Worm (Caenorhabditis elegans) whole organism, L4 larva: ENCODE results near the gene daf-5.
A peak's percentile ranks its signal among the peaks of the same experiment; 100 is the strongest.

ENCODE experiments used
- F26F4.8 ChIP-seq: fragments of 200-800 bp; sonication (Bioruptor generic); conservative IDR thresholded peaks from 2 replicates; pipeline ENCODE4 v1.3.6; 2022; ENCODE audit warnings: missing genetic modification characterization, missing compliant biosample characterization
- F37D6.2 ChIP-seq: sonication (generic microtip); optimal IDR thresholded peaks from 2 replicates; lab custom pipeline; 2016; ENCODE audit warnings: mild to moderate bottlenecking, missing genetic modification characterization, missing compliant biosample characterization
- F49E8.2 ChIP-seq: sonication (generic microtip); optimal IDR thresholded peaks from 2 replicates; lab custom pipeline; 2016; ENCODE audit warnings: missing compliant biosample characterization, mild to moderate bottlenecking, missing genetic modification characterization, borderline replicate concordance
- R02D3.7 ChIP-seq: fragments of 150-350 bp; sonication (generic microtip); optimal IDR thresholded peaks from 3 replicates; lab custom pipeline; 2014; ENCODE audit warnings: missing biosample characterization, missing genetic modification characterization
- T20F7.1 ChIP-seq: fragments of 200-800 bp; sonication (Bioruptor generic); optimal IDR thresholded peaks from 2 replicates; lab custom pipeline; 2018; ENCODE audit warnings: mild to moderate bottlenecking, missing genetic modification characterization, missing compliant biosample characterization
- Y48G9A.11 ChIP-seq: fragments of 200-800 bp; sonication (Bioruptor generic); IDR thresholded peaks from 2 replicates; pipeline ENCODE4 v1.3.6; 2022; ENCODE audit warnings: missing genetic modification reagents, missing genetic modification characterization, missing compliant biosample characterization
- Y5F2A.4 ChIP-seq: fragments of 200-800 bp; sonication (Bioruptor generic); optimal IDR thresholded peaks from 2 replicates; lab custom pipeline; 2018; ENCODE audit warnings: mild to moderate bottlenecking, missing genetic modification characterization, missing compliant biosample characterization
- Y75B8A.6 ChIP-seq: fragments of 200-800 bp; sonication (Bioruptor generic); IDR thresholded peaks from 2 replicates; pipeline ENCODE4 v1.3.6; 2022; ENCODE audit warnings: missing genetic modification reagents, missing genetic modification characterization, missing compliant biosample characterization
- ZK546.5 ChIP-seq, 2 experiments: sonication (generic microtip); optimal IDR thresholded peaks; 2 replicates each; lab custom pipeline; 2017; ENCODE audit warnings: missing biosample characterization in 2 of 2, missing genetic modification characterization in 2 of 2
- aha-1 ChIP-seq: fragments of 150-350 bp; peaks from one replicate; lab custom pipeline; 2014; ENCODE audit warnings: missing biosample characterization, missing genetic modification characterization
- ama-1 ChIP-seq: fragments of 150-350 bp; optimal IDR thresholded peaks from 2 replicates; lab custom pipeline; 2014; ENCODE audit warnings: inconsistent platforms, mixed read lengths
- attf-4 ChIP-seq: sonication (generic microtip); optimal IDR thresholded peaks from 3 replicates; lab custom pipeline; 2017; ENCODE audit warnings: missing biosample characterization, missing genetic modification characterization
- ceh-20 ChIP-seq: fragments of 200-800 bp; sonication (Bioruptor generic); IDR thresholded peaks from 2 replicates; pipeline ENCODE4 v1.3.6; 2022; ENCODE audit warnings: missing genetic modification reagents, missing genetic modification characterization, missing compliant biosample characterization
- ceh-28 ChIP-seq: fragments of 150-350 bp; optimal IDR thresholded peaks from 2 replicates; lab custom pipeline; 2014; ENCODE audit warnings: missing biosample characterization, missing genetic modification reagents, missing genetic modification characterization
- ceh-44 ChIP-seq: fragments of 200-800 bp; sonication (Bioruptor generic); IDR thresholded peaks from 2 replicates; pipeline ENCODE4 v1.3.6; 2022; ENCODE audit warnings: missing genetic modification reagents, missing genetic modification characterization, missing compliant biosample characterization
- ceh-82 ChIP-seq: sonication (generic microtip); optimal IDR thresholded peaks from 2 replicates; lab custom pipeline; 2017; ENCODE audit warnings: missing biosample characterization, missing genetic modification characterization
- ces-1 ChIP-seq: fragments of 150-350 bp; sonication (generic microtip); optimal IDR thresholded peaks from 4 replicates; lab custom pipeline; 2014; ENCODE audit warnings: missing biosample characterization, missing genetic modification reagents, missing genetic modification characterization
- cey-2 ChIP-seq: sonication (generic microtip); optimal IDR thresholded peaks from 3 replicates; lab custom pipeline; 2017; ENCODE audit warnings: missing genetic modification characterization, mild to moderate bottlenecking, missing compliant biosample characterization, antibody characterized with exemption, borderline replicate concordance; ENCODE audit not compliant: insufficient read depth
- daf-16 ChIP-seq, 3 experiments: sonication (generic microtip); optimal IDR thresholded peaks; 2 replicates each; lab custom pipeline; 2016 to 2017; ENCODE audit warnings: missing genetic modification characterization in 3 of 3, missing genetic modification reagents in 3 of 3, mild to moderate bottlenecking in 2 of 3, missing compliant biosample characterization in 2 of 3, missing biosample characterization in 1 of 3, moderate library complexity in 1 of 3
- dmd-9 ChIP-seq: fragments of 200-800 bp; sonication (Bioruptor generic); IDR thresholded peaks from 2 replicates; pipeline ENCODE4 v1.3.6; 2022; ENCODE audit warnings: missing genetic modification reagents, missing genetic modification characterization, missing compliant biosample characterization
- dpl-1 ChIP-seq: fragments of 150-350 bp; optimal IDR thresholded peaks from 2 replicates; lab custom pipeline; 2014; ENCODE audit warnings: missing biosample characterization, missing genetic modification reagents, missing genetic modification characterization
- duxl-1 ChIP-seq: sonication (generic microtip); optimal IDR thresholded peaks from 2 replicates; lab custom pipeline; 2016; ENCODE audit warnings: mild to moderate bottlenecking, missing genetic modification characterization, moderate library complexity, missing compliant biosample characterization; ENCODE audit not compliant: poor library complexity
- dve-1 ChIP-seq: sonication (generic microtip); optimal IDR thresholded peaks from 2 replicates; lab custom pipeline; 2017; ENCODE audit warnings: antibody characterized with exemption, mild to moderate bottlenecking, missing genetic modification characterization, missing compliant biosample characterization; ENCODE audit not compliant: insufficient read depth
- egl-43 ChIP-seq: fragments of 200-800 bp; sonication (Bioruptor generic); IDR thresholded peaks from 2 replicates; pipeline ENCODE4 v1.3.6; 2022; ENCODE audit warnings: missing genetic modification reagents, missing genetic modification characterization, missing compliant biosample characterization
- fkh-10 ChIP-seq: fragments of 150-350 bp; optimal IDR thresholded peaks from 2 replicates; lab custom pipeline; 2014; ENCODE audit warnings: missing biosample characterization, missing genetic modification reagents, missing genetic modification characterization
- gei-8 ChIP-seq: fragments of 200-800 bp; sonication (Bioruptor generic); optimal IDR thresholded peaks from 2 replicates; lab custom pipeline; 2018; ENCODE audit warnings: mild to moderate bottlenecking, missing genetic modification characterization, missing compliant biosample characterization
- hlh-30 ChIP-seq: sonication (generic microtip); optimal IDR thresholded peaks from 2 replicates; lab custom pipeline; 2017; ENCODE audit warnings: antibody characterized with exemption, mild to moderate bottlenecking, missing genetic modification characterization, missing compliant biosample characterization; ENCODE audit not compliant: insufficient read depth
- jun-1 ChIP-seq: fragments of 150-350 bp; optimal IDR thresholded peaks from 2 replicates; lab custom pipeline; 2014; ENCODE audit warnings: missing biosample characterization, missing genetic modification reagents, missing genetic modification characterization
- lim-7 ChIP-seq: fragments of 200-800 bp; sonication (Bioruptor generic); IDR thresholded peaks from 2 replicates; pipeline ENCODE4 v1.3.6; 2022; ENCODE audit warnings: missing genetic modification characterization, missing compliant biosample characterization
- lin-29 ChIP-seq: fragments of 200-800 bp; sonication (Bioruptor generic); IDR thresholded peaks from 2 replicates; pipeline ENCODE4 v1.3.6; 2022; ENCODE audit warnings: missing genetic modification reagents, missing genetic modification characterization, missing compliant biosample characterization
- mes-2 ChIP-seq: sonication (generic microtip); optimal IDR thresholded peaks from 2 replicates; lab custom pipeline; 2016; ENCODE audit warnings: missing genotype, mild to moderate bottlenecking, missing genetic modification characterization, missing compliant biosample characterization; ENCODE audit not compliant: poor library complexity, severe bottlenecking
- nhr-10 ChIP-seq: fragments of 150-350 bp; optimal IDR thresholded peaks from 2 replicates; lab custom pipeline; 2014; ENCODE audit warnings: missing biosample characterization, missing genetic modification characterization
- nhr-102 ChIP-seq: sonication (generic microtip); optimal IDR thresholded peaks from 2 replicates; lab custom pipeline; 2016; ENCODE audit warnings: mild to moderate bottlenecking, missing genetic modification characterization, moderate library complexity, missing compliant biosample characterization
- nhr-111 ChIP-seq: fragments of 200-800 bp; sonication (Bioruptor generic); optimal IDR thresholded peaks from 2 replicates; lab custom pipeline; 2018; ENCODE audit warnings: mild to moderate bottlenecking, missing genetic modification characterization, missing compliant biosample characterization
- nhr-237 ChIP-seq: sonication (generic microtip); optimal IDR thresholded peaks from 2 replicates; lab custom pipeline; 2017; ENCODE audit warnings: missing biosample characterization, missing genetic modification characterization
- nhr-76 ChIP-seq: fragments of 150-350 bp; optimal IDR thresholded peaks from 2 replicates; lab custom pipeline; 2014; ENCODE audit warnings: missing biosample characterization, missing genetic modification characterization
- nhr-77 ChIP-seq: fragments of 150-350 bp; optimal IDR thresholded peaks from 2 replicates; lab custom pipeline; 2014; ENCODE audit warnings: missing biosample characterization, missing genetic modification characterization
- pha-4 ChIP-seq, 2 experiments: fragments of 150-350 bp in 1 of 2; fragments of 200-800 bp in 1 of 2; sonication (Bioruptor generic) in 1 of 2; IDR thresholded peaks in 1 of 2; optimal IDR thresholded peaks in 1 of 2; 2 replicates each; pipeline versions ENCODE4 v1.3.6 to Lab custom; 2014 to 2022; ENCODE audit warnings: missing genetic modification characterization in 2 of 2, missing genetic modification reagents in 2 of 2, missing biosample characterization in 1 of 2, missing compliant biosample characterization in 1 of 2
- pqm-1 ChIP-seq: sonication (generic microtip); optimal IDR thresholded peaks from 2 replicates; lab custom pipeline; 2017; ENCODE audit warnings: missing biosample characterization, missing genetic modification characterization
- saeg-2 ChIP-seq: fragments of 200-800 bp; sonication (Bioruptor generic); IDR thresholded peaks from 2 replicates; pipeline ENCODE4 v1.3.6; 2022; ENCODE audit warnings: missing genetic modification reagents, missing genetic modification characterization, missing compliant biosample characterization
- snpc-4 ChIP-seq: fragments of 150-350 bp; optimal IDR thresholded peaks from 2 replicates; lab custom pipeline; 2014; ENCODE audit warnings: missing biosample characterization, missing genetic modification characterization
- spr-1 ChIP-seq: sonication (generic microtip); optimal IDR thresholded peaks from 2 replicates; lab custom pipeline; 2016; ENCODE audit warnings: mild to moderate bottlenecking, missing genetic modification characterization, missing compliant biosample characterization
- tra-1 ChIP-seq: fragments of 200-800 bp; sonication (Bioruptor generic); IDR thresholded peaks from 2 replicates; pipeline ENCODE4 v1.3.6; 2022; ENCODE audit warnings: missing genetic modification reagents, missing genetic modification characterization, missing compliant biosample characterization
- unc-130 ChIP-seq: sonication (generic microtip); optimal IDR thresholded peaks from 2 replicates; lab custom pipeline; 2016; ENCODE audit warnings: missing genetic modification reagents, missing genetic modification characterization, missing compliant biosample characterization
- unc-62 ChIP-seq, 3 experiments: fragments of 150-350 bp in 1 of 3; sonication (generic microtip); optimal IDR thresholded peaks in 2 of 3; peaks in 1 of 3; 1 replicate in 1 of 3; 2 replicates in 2 of 3; lab custom pipeline; 2014 to 2017; ENCODE audit warnings: missing biosample characterization in 3 of 3, missing genetic modification characterization in 3 of 3, missing genetic modification reagents in 3 of 3, missing genotype in 1 of 3
- zag-1 ChIP-seq: fragments of 150-350 bp; optimal IDR thresholded peaks from 2 replicates; lab custom pipeline; 2014; ENCODE audit warnings: missing biosample characterization, missing genetic modification characterization
- zfp-3 ChIP-seq: fragments of 200-800 bp; sonication (Bioruptor generic); conservative IDR thresholded peaks from 2 replicates; pipeline ENCODE4 v1.3.6; 2022; ENCODE audit warnings: missing genetic modification reagents, missing genetic modification characterization, missing compliant biosample characterization
- ztf-11 ChIP-seq: fragments of 150-350 bp; optimal IDR thresholded peaks from 2 replicates; lab custom pipeline; 2014; ENCODE audit warnings: missing biosample characterization, missing genetic modification characterization
- ztf-7 ChIP-seq: fragments of 150-350 bp; optimal IDR thresholded peaks from 2 replicates; lab custom pipeline; 2014; ENCODE audit warnings: missing biosample characterization, missing genetic modification characterization

daf-5 gene

DNA sequence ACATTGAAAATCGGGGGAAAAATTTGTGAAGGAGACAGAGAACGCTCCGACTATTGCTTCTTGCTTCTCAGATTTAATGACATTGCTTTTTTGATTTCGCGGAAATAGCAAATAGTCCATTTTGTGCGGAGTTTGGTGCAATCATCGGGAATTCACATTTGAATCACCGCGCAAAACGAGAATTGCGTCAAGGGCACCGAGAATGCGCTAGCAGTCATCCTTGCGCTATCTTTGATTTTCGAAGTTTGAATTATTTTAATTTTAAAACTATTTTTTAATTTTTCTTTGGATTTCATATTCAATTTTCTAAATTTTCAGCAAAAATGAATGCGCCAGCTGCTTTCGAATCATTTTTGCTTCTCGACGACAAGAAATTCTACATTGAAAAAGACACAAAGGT lies 7.7 kb upstream of the daf-5 start, which contains the start of gene rpb-11 (continued):
- no peak for TF ChIP-seq F26F4.8
- TF ChIP-seq unc-62 (GFP tag; optimal IDR thresholded peaks at IDR 0.05 in 1 of 2; lab: Kevin White, UChicago), result peak in 1 of 2 experiments; percentile 4
- no peak for TF ChIP-seq unc-62 (tag; optimal IDR thresholded peaks at IDR 0.05; lab: Kevin White, UChicago)
- TF ChIP-seq unc-130 (GFP tag; lab: Kevin White, UChicago), result peak; percentile 73
- peak; percentile 47 for TF ChIP-seq F49E8.2 (tag; lab: Kevin White, UChicago)
- peak; percentile 7 for TF ChIP-seq ces-1 (GFP tag; lab: Kevin White, UChicago)
- peak; percentile 83 for TF ChIP-seq lin-29 (GFP tag; lab: Robert Waterston, UW)
- TF ChIP-seq dve-1 (tag; lab: Kevin White, UChicago), result peak; percentile 95
- peak; percentile 83; the same call in 1 of the 2 replicates for TF ChIP-seq ceh-20 (GFP tag; lab: Robert Waterston, UW)
- TF ChIP-seq snpc-4, result no peak
- no peak for TF ChIP-seq nhr-111
- TF ChIP-seq T20F7.1 (GFP tag; lab: Kevin White, UChicago), result no peak
- TF ChIP-seq daf-16 (GFP tag; optimal IDR thresholded peaks at IDR 0.05; lab: Kevin White, UChicago), result peak in 1 of 2 experiments; percentile 77
- peak; percentile 62 for TF ChIP-seq daf-16 (tag; optimal IDR thresholded peaks at IDR 0.05; lab: Kevin White, UChicago)
- TF ChIP-seq saeg-2, result peak; percentile 71
- TF ChIP-seq ceh-82 (tag; lab: Kevin White, UChicago), result no peak
- peak; percentile 93 for TF ChIP-seq spr-1 (tag; lab: Kevin White, UChicago)
- TF ChIP-seq zfp-3, result peak; percentile 85
- TF ChIP-seq pha-4 (GFP tag; IDR thresholded peaks at IDR 0.05; lab: Robert Waterston, UW), result peak; percentile 89; the same call in 1 of the 2 replicates
- TF ChIP-seq pha-4 (tag; optimal IDR thresholded peaks at IDR 0.05; lab: Kevin White, UChicago), result peak; percentile 41
- peak; percentile 88 for TF ChIP-seq fkh-10 (GFP tag; lab: Kevin White, UChicago)
- peak; percentile 78 for TF ChIP-seq egl-43 (GFP tag; lab: Robert Waterston, UW)
- TF ChIP-seq cey-2 (tag; lab: Kevin White, UChicago), result no peak
- TF ChIP-seq Y5F2A.4 (GFP tag; lab: Kevin White, UChicago), result no peak
- peak; percentile 72; the same call in 1 of the 2 replicates for TF ChIP-seq dmd-9 (GFP tag; lab: Robert Waterston, UW)
- peak; percentile 47; the same call in 1 of the 2 replicates for TF ChIP-seq Y48G9A.11 (GFP tag; lab: Robert Waterston, UW)
- peak; percentile 83 for TF ChIP-seq F37D6.2 (tag; lab: Kevin White, UChicago)
- TF ChIP-seq ZK546.5 (tag; optimal IDR thresholded peaks at IDR 0.05; lab: Kevin White, UChicago), result peak in 1 of 2 experiments; percentile 41
- peak; percentile 94 for TF ChIP-seq duxl-1 (tag; lab: Kevin White, UChicago)
- no peak for TF ChIP-seq attf-4 (tag; lab: Kevin White, UChicago)
- TF ChIP-seq ztf-7 (tag; lab: Kevin White, UChicago), result peak; percentile 85
- no peak for TF ChIP-seq Y75B8A.6 (GFP tag; lab: Robert Waterston, UW)
- TF ChIP-seq nhr-10 (tag; lab: Kevin White, UChicago), result no peak
- no peak for TF ChIP-seq pqm-1
- no peak for TF ChIP-seq nhr-76
- no peak for TF ChIP-seq ztf-11 (tag; lab: Kevin White, UChicago)
- peak; percentile 48 for TF ChIP-seq jun-1 (tag; lab: Kevin White, UChicago)
- no peak for TF ChIP-seq R02D3.7 (tag; lab: Kevin White, UChicago)
- no peak for TF ChIP-seq zag-1 (tag; lab: Kevin White, UChicago)
- TF ChIP-seq gei-8 (GFP tag; lab: Kevin White, UChicago), result no peak
- peak; percentile 99 for TF ChIP-seq dpl-1 (GFP tag; lab: Kevin White, UChicago)
- TF ChIP-seq tra-1 (GFP tag; lab: Robert Waterston, UW), result peak; percentile 73
- no peak for TF ChIP-seq ceh-28
- TF ChIP-seq ceh-44, result no peak
- TF ChIP-seq mes-2 (tag; lab: Kevin White, UChicago), result peak; percentile 97
- TF ChIP-seq ama-1, result peak; percentile 29
- peak; percentile 95 for TF ChIP-seq nhr-102 (tag; lab: Kevin White, UChicago)
- peak; percentile 99 for TF ChIP-seq nhr-77 (tag; lab: Kevin White, UChicago)
- TF ChIP-seq hlh-30 (tag; lab: Kevin White, UChicago), result peak; percentile 78
- TF ChIP-seq lim-7, result no peak
- peak; percentile 97 for TF ChIP-seq aha-1 (tag; lab: Kevin White, UChicago)
- TF ChIP-seq nhr-237 (tag; lab: Kevin White, UChicago), result no peak
